Fruit fly (Drosophila melanogaster) whole organism: ENCODE results near the gene CG32988.

Experiments used
- CG8478 ChIP-seq: fragments of >200 bp; optimal IDR thresholded peaks from 2 replicates; lab custom pipeline; 2018; ENCODE audit warnings: inconsistent platforms
- Dll ChIP-seq: fragments of >200 bp; optimal IDR thresholded peaks from 2 replicates; lab custom pipeline; 2017
- pan ChIP-seq: fragments of >200 bp; optimal IDR thresholded peaks from 2 replicates; lab custom pipeline; 2017
- psq ChIP-seq: fragments of >200 bp; optimal IDR thresholded peaks from 2 replicates; lab custom pipeline; 2017

- TF ChIP-seq Dll (no peak), psq (no peak), pan (no peak), CG8478 (lab: Kevin White, UChicago) (no peak)
These were observed 47.3 kb upstream of the CG32988 start for dm6 chr2L:8817343-8817742.
